Worm (Caenorhabditis elegans): ENCODE data around the gene C37H5.5.

Gene C37H5.5

ce11 chrV:4867535-4867934 is 40.4 kb downstream of the C37H5.5 start:
- TF ChIP-seq zip-5 (tag; optimal IDR thresholded peaks at IDR 0.05) (no peak), sox-4 (tag; optimal IDR thresholded peaks at IDR 0.05) (no peak), nhr-11 (tag; optimal IDR thresholded peaks at IDR 0.05) (no peak), fax-1 (tag; optimal IDR thresholded peaks at IDR 0.05) (no peak), dmd-4 (tag; optimal IDR thresholded peaks at IDR 0.05; ENCODE audit: borderline replicate concordance) (no peak), F13H6.1 (tag; optimal IDR thresholded peaks at IDR 0.05) (no peak), pros-1 (tag; optimal IDR thresholded peaks at IDR 0.05) (no peak), unc-42 (tag; optimal IDR thresholded peaks at IDR 0.05) (no peak), tbx-7 (tag; optimal IDR thresholded peaks at IDR 0.05) (no peak), fkh-6 (tag; optimal IDR thresholded peaks at IDR 0.05) (no peak)

- TF ChIP-seq unc-86 (tag; optimal IDR thresholded peaks at IDR 0.05) = no peak
- no peak for TF ChIP-seq syd-9 (tag; optimal IDR thresholded peaks at IDR 0.05)
- TF ChIP-seq pax-1 (tag; optimal IDR thresholded peaks at IDR 0.05) = no peak
- no peak for TF ChIP-seq hlh-8 (tag; optimal IDR thresholded peaks at IDR 0.05)
- TF ChIP-seq F13H6.1 (tag; optimal IDR thresholded peaks at IDR 0.05) = no peak
- no peak for TF ChIP-seq K02D7.2 (tag; optimal IDR thresholded peaks at IDR 0.05)
- no peak for TF ChIP-seq fkh-6 (tag; optimal IDR thresholded peaks at IDR 0.05)
- TF ChIP-seq ceh-22 (tag; optimal IDR thresholded peaks at IDR 0.05) = no peak
- TF ChIP-seq mec-3 (tag; optimal IDR thresholded peaks at IDR 0.05; ENCODE audit: borderline replicate concordance) = no peak
- TF ChIP-seq ama-1 (optimal IDR thresholded peaks at IDR 0.05) = no peak
- no peak for TF ChIP-seq madf-2 (tag; optimal IDR thresholded peaks at IDR 0.05)
- TF ChIP-seq ceh-34 (tag; optimal IDR thresholded peaks at IDR 0.05) = no peak
- TF ChIP-seq ceh-9 (tag; optimal IDR thresholded peaks at IDR 0.05) = no peak
- no peak for TF ChIP-seq pha-4 (tag; optimal IDR thresholded peaks at IDR 0.05)
- TF ChIP-seq lim-6 (tag; optimal IDR thresholded peaks at IDR 0.05) = no peak
- TF ChIP-seq ttx-3 (tag; optimal IDR thresholded peaks at IDR 0.05) = no peak
- TF ChIP-seq ahr-1 (tag; optimal IDR thresholded peaks at IDR 0.05) = no peak
- no peak for TF ChIP-seq ztf-16 (tag; optimal IDR thresholded peaks at IDR 0.05)
- no peak for TF ChIP-seq Y22D7AL.16 (tag; optimal IDR thresholded peaks at IDR 0.05)
- TF ChIP-seq hlh-15 (tag; optimal IDR thresholded peaks at IDR 0.05) = no peak
Observed at ce11 chrV:4868698-4869097, 41.5 kb downstream of the C37H5.5 start.

ce11 chrV:4870627-4871026 is 43.5 kb downstream of the C37H5.5 start:
- no peak for TF ChIP-seq fax-1 (tag; optimal IDR thresholded peaks at IDR 0.05)
- no peak for TF ChIP-seq ceh-24 (tag; optimal IDR thresholded peaks at IDR 0.05)
- TF ChIP-seq che-1 (tag; optimal IDR thresholded peaks at IDR 0.05) = no peak
- TF ChIP-seq hlh-13 (GFP tag; optimal IDR thresholded peaks at IDR 0.05) = no peak
- no peak for TF ChIP-seq ets-4 (tag; optimal IDR thresholded peaks at IDR 0.05)
- TF ChIP-seq pros-1 (tag; optimal IDR thresholded peaks at IDR 0.05) = no peak
- no peak for TF ChIP-seq hlh-30 (tag; optimal IDR thresholded peaks at IDR 0.05; ENCODE audit: insufficient read depth)
- TF ChIP-seq ceh-14 (tag; optimal IDR thresholded peaks at IDR 0.05) = no peak
- no peak for TF ChIP-seq odd-2 (tag; optimal IDR thresholded peaks at IDR 0.05)
- TF ChIP-seq ama-1 (optimal IDR thresholded peaks at IDR 0.05) = no peak
- TF ChIP-seq F13H6.1 (tag; optimal IDR thresholded peaks at IDR 0.05) = no peak
- no peak for TF ChIP-seq lin-11 (tag; optimal IDR thresholded peaks at IDR 0.05)
- no peak for TF ChIP-seq syd-9 (tag; optimal IDR thresholded peaks at IDR 0.05)
- no peak for TF ChIP-seq C38D4.7 (GFP tag; optimal IDR thresholded peaks at IDR 0.05)

ce11 chrV:4871992-4872391 is 44.8 kb downstream of the C37H5.5 start, which contains the start of gene srd-33:
Gene srd-33, plus strand, starts transcription at chrV:4872292.
- TF ChIP-seq pat-9 (tag; optimal IDR thresholded peaks at IDR 0.05) (no peak), ref-2 (tag; optimal IDR thresholded peaks at IDR 0.05) (no peak), pqm-1 (tag; optimal IDR thresholded peaks at IDR 0.05) (no peak), ceh-30 (tag; optimal IDR thresholded peaks at IDR 0.05) (no peak), hlh-30 (tag; optimal IDR thresholded peaks at IDR 0.05; ENCODE audit: insufficient read depth) (no peak), fax-1 (tag; optimal IDR thresholded peaks at IDR 0.05) (no peak), elt-2 (tag; optimal IDR thresholded peaks at IDR 0.05) (no peak), odd-2 (tag; optimal IDR thresholded peaks at IDR 0.05) (no peak), K09A11.1 (tag; optimal IDR thresholded peaks at IDR 0.05; ENCODE audit: insufficient read depth) (no peak), unc-3 (GFP tag; conservative IDR thresholded peaks at IDR 0.05) (no peak), unc-3 (tag; optimal IDR thresholded peaks at IDR 0.05) (no peak), lin-11 (tag; optimal IDR thresholded peaks at IDR 0.05) (no peak), nhr-232 (tag; optimal IDR thresholded peaks at IDR 0.05) (no peak), sdc-2 (tag; optimal IDR thresholded peaks at IDR 0.05) (no peak), syd-9 (tag; optimal IDR thresholded peaks at IDR 0.05) (no peak), unc-55 (GFP tag; optimal IDR thresholded peaks at IDR 0.05) (no peak), pros-1 (tag; optimal IDR thresholded peaks at IDR 0.05) (no peak), pax-1 (tag; optimal IDR thresholded peaks at IDR 0.05) (no peak), gmeb-2 (tag; optimal IDR thresholded peaks at IDR 0.05) (no peak), dmd-4 (tag; optimal IDR thresholded peaks at IDR 0.05; ENCODE audit: borderline replicate concordance) (no peak), ztf-16 (tag; optimal IDR thresholded peaks at IDR 0.05) (no peak)

All from whole organism, late embryonic.